Fruit fly (Drosophila melanogaster): Measurements from ENCODE around the gene eIF4EHP.

Gene eIF4EHP

dm6 chr3R:24047226-24047976 lies 61.4 kb downstream of the eIF4EHP start, which contains the start of gene CG5986 (continued):
- TF ChIP-seq pzg (GFP tag; optimal IDR thresholded peaks at IDR 0.05): peak; percentile 1
- peak; percentile 19 for TF ChIP-seq CG10543 (GFP tag; optimal IDR thresholded peaks at IDR 0.05)
- TF ChIP-seq rib (GFP tag; IDR thresholded peaks at IDR 0.05): peak; percentile 62; the same call in 1 of the 2 replicates
- TF ChIP-seq Trl (optimal IDR thresholded peaks at IDR 0.05): peak; percentile 28 to 52
- no peak for TF ChIP-seq Trl (GFP tag; optimal IDR thresholded peaks at IDR 0.05)

- TF ChIP-seq pfk (GFP tag; optimal IDR thresholded peaks at IDR 0.05): no peak
- no peak for TF ChIP-seq CG6765 (GFP tag; optimal IDR thresholded peaks at IDR 0.05)
- peak; percentile 43 for TF ChIP-seq nom (GFP tag; optimal IDR thresholded peaks at IDR 0.05)
- TF ChIP-seq CG15479 (GFP tag; optimal IDR thresholded peaks at IDR 0.05): peak; percentile 86
- TF ChIP-seq CG2116 (GFP tag; optimal IDR thresholded peaks at IDR 0.05): peak; percentile 87
- TF ChIP-seq CG18599 (GFP tag; optimal IDR thresholded peaks at IDR 0.05): peak; percentile 25
- 0 out of 2 replicates have a peak, but pooled peaks have one; percentile 4 for TF ChIP-seq CG32532 (GFP tag; IDR thresholded peaks at IDR 0.05)
- 0 out of 2 replicates have a peak, but pooled peaks have one; percentile 15 for TF ChIP-seq Drgx (GFP tag; IDR thresholded peaks at IDR 0.05)
- no peak for TF ChIP-seq ERR (GFP tag; optimal IDR thresholded peaks at IDR 0.05)
- TF ChIP-seq grau (tag; optimal IDR thresholded peaks at IDR 0.05): no peak
- TF ChIP-seq CG4617 (GFP tag; optimal IDR thresholded peaks at IDR 0.05; ENCODE audit: borderline replicate concordance): peak; percentile 14
- TF ChIP-seq MTF-1 (GFP tag; optimal IDR thresholded peaks at IDR 0.05; ENCODE audit: borderline replicate concordance): no peak
- no peak for TF ChIP-seq CG8290 (GFP tag; optimal IDR thresholded peaks at IDR 0.05)
- TF ChIP-seq CG8290 (tag; optimal IDR thresholded peaks at IDR 0.05): peak in 1 of 2 experiments; percentile 18
- TF ChIP-seq CG15073 (GFP tag; optimal IDR thresholded peaks at IDR 0.05): no peak
- TF ChIP-seq disco-r (GFP tag; optimal IDR thresholded peaks at IDR 0.05): no peak
- TF ChIP-seq D (optimal IDR thresholded peaks at IDR 0.05): peak; percentile 22
- TF ChIP-seq D (GFP tag; optimal IDR thresholded peaks at IDR 0.05): no peak
- TF ChIP-seq sens (GFP tag): peak; percentile 71
- 0 out of 3 replicates have a peak, but pooled peaks have one; percentile 18 for TF ChIP-seq z (GFP tag; IDR thresholded peaks at IDR 0.05)
- TF ChIP-seq corto (GFP tag; optimal IDR thresholded peaks at IDR 0.05): peak; percentile 37
- TF ChIP-seq sqz (GFP tag; optimal IDR thresholded peaks at IDR 0.05): no peak
- TF ChIP-seq pho (GFP tag; optimal IDR thresholded peaks at IDR 0.05): no peak
- peak; percentile 16; the same call in 1 of the 2 replicates for TF ChIP-seq amos (GFP tag; IDR thresholded peaks at IDR 0.05; ENCODE audit: partially characterized antibody)
- TF ChIP-seq CG17385 (GFP tag; optimal IDR thresholded peaks at IDR 0.05): peak; percentile 75
- TF ChIP-seq tna (GFP tag; IDR thresholded peaks at IDR 0.05; ENCODE audit: partially characterized antibody): 0 out of 2 replicates have a peak, but pooled peaks have one; percentile 25
- peak; percentile 27 for TF ChIP-seq CG12769 (tag; optimal IDR thresholded peaks at IDR 0.05)
- peak; percentile 90 for TF ChIP-seq psq (GFP tag; optimal IDR thresholded peaks at IDR 0.05)
- peak; percentile 20 for TF ChIP-seq CG12155 (GFP tag; optimal IDR thresholded peaks at IDR 0.05)
- TF ChIP-seq gcm (GFP tag; optimal IDR thresholded peaks at IDR 0.05): peak; percentile 14
- TF ChIP-seq CG10979 (tag; optimal IDR thresholded peaks at IDR 0.05): no peak
- TF ChIP-seq CG31365 (tag; optimal IDR thresholded peaks at IDR 0.05): peak; percentile 81
- TF ChIP-seq yki (optimal IDR thresholded peaks at IDR 0.05): peak; percentile 20
- peak; percentile 27 for TF ChIP-seq CG3065 (GFP tag; optimal IDR thresholded peaks at IDR 0.05)
- 0 out of 2 replicates have a peak, but pooled peaks have one; percentile 13 for TF ChIP-seq CG6689 (GFP tag; IDR thresholded peaks at IDR 0.05)
- no peak for TF ChIP-seq PHDP (tag; optimal IDR thresholded peaks at IDR 0.05)
- peak; percentile 79 for TF ChIP-seq cg (GFP tag; optimal IDR thresholded peaks at IDR 0.05)
- peak; percentile 6 for TF ChIP-seq CG8924 (tag; optimal IDR thresholded peaks at IDR 0.05)
- TF ChIP-seq HHEX (GFP tag; optimal IDR thresholded peaks at IDR 0.05): peak; percentile 8
- TF ChIP-seq hbn (GFP tag; IDR thresholded peaks at IDR 0.05; ENCODE audit: partially characterized antibody): no peak
- peak; percentile 88 for TF ChIP-seq crol (GFP tag; IDR thresholded peaks at IDR 0.05)
Observed at dm6 chr3R:24046580-24047225, 62.1 kb downstream of the eIF4EHP start.
